Worm (Caenorhabditis elegans) whole organism, L2 larva: ENCODE data around the gene C18G1.1.

Experiments used
- C34F6.9 ChIP-seq: fragments of 150-350 bp; optimal IDR thresholded peaks from 2 replicates; lab custom pipeline; 2014; ENCODE audit warnings: missing biosample characterization, missing genetic modification characterization
- F13H6.1 ChIP-seq: sonication (generic microtip); optimal IDR thresholded peaks from 2 replicates; lab custom pipeline; 2016; ENCODE audit warnings: missing genetic modification characterization, missing compliant biosample characterization
- R02D3.7 ChIP-seq: fragments of 150-350 bp; optimal IDR thresholded peaks from 2 replicates; lab custom pipeline; 2014; ENCODE audit warnings: missing biosample characterization, missing genetic modification characterization
- Y55F3AM.14 ChIP-seq: fragments of 200-800 bp; sonication (Bioruptor generic); optimal IDR thresholded peaks from 2 replicates; lab custom pipeline; 2018; ENCODE audit warnings: mild to moderate bottlenecking, missing genetic modification characterization, missing compliant biosample characterization
- alr-1 ChIP-seq: fragments of 150-350 bp; optimal IDR thresholded peaks from 2 replicates; lab custom pipeline; 2014; ENCODE audit warnings: missing biosample characterization, missing genetic modification characterization
- ama-1 ChIP-seq: fragments of 150-350 bp; optimal IDR thresholded peaks from 2 replicates; lab custom pipeline; 2018; ENCODE audit warnings: inconsistent platforms
- blmp-1 ChIP-seq: sonication (generic microtip); optimal IDR thresholded peaks from 2 replicates; lab custom pipeline; 2017; ENCODE audit warnings: missing genetic modification characterization, mild to moderate bottlenecking, missing compliant biosample characterization, antibody characterized with exemption, moderate library complexity; ENCODE audit not compliant: insufficient read depth
- ceh-16 ChIP-seq: fragments of 150-350 bp; optimal IDR thresholded peaks from 2 replicates; lab custom pipeline; 2014; ENCODE audit warnings: missing biosample characterization, missing genetic modification characterization
- ceh-82 ChIP-seq: fragments of 150-350 bp; optimal IDR thresholded peaks from 2 replicates; lab custom pipeline; 2014; ENCODE audit warnings: missing biosample characterization, missing genetic modification characterization
- crh-2 ChIP-seq: sonication (generic microtip); optimal IDR thresholded peaks from 2 replicates; lab custom pipeline; 2017; ENCODE audit warnings: missing biosample characterization, missing genetic modification characterization
- dmd-4 ChIP-seq: sonication (generic microtip); optimal IDR thresholded peaks from 2 replicates; lab custom pipeline; 2017; ENCODE audit warnings: missing biosample characterization, missing genetic modification characterization
- egl-27 ChIP-seq: sonication (generic microtip); optimal IDR thresholded peaks from 3 replicates; lab custom pipeline; 2017; ENCODE audit warnings: missing biosample characterization, missing genetic modification reagents, missing genetic modification characterization
- elt-1 ChIP-seq: fragments of 150-350 bp; optimal IDR thresholded peaks from 2 replicates; lab custom pipeline; 2014; ENCODE audit warnings: missing biosample characterization, missing genetic modification characterization
- elt-3 ChIP-seq: sonication (generic microtip); optimal IDR thresholded peaks from 2 replicates; lab custom pipeline; 2017; ENCODE audit warnings: missing biosample characterization, missing genetic modification characterization
- fos-1 ChIP-seq: fragments of 150-350 bp; optimal IDR thresholded peaks from 2 replicates; lab custom pipeline; 2014; ENCODE audit warnings: missing biosample characterization, missing genetic modification characterization
- gmeb-1 ChIP-seq: fragments of 150-350 bp; optimal IDR thresholded peaks from 2 replicates; lab custom pipeline; 2014; ENCODE audit warnings: missing biosample characterization, missing genetic modification characterization
- lin-11 ChIP-seq: fragments of 150-350 bp; sonication (generic microtip); optimal IDR thresholded peaks from 2 replicates; lab custom pipeline; 2014; ENCODE audit warnings: missing biosample characterization, missing genetic modification characterization, inconsistent platforms, mixed read lengths
- lin-13 ChIP-seq: fragments of 150-350 bp; optimal IDR thresholded peaks from 2 replicates; lab custom pipeline; 2014; ENCODE audit warnings: missing biosample characterization, missing genetic modification reagents, missing genetic modification characterization
- lin-39 ChIP-seq: fragments of 150-350 bp; optimal IDR thresholded peaks from 2 replicates; lab custom pipeline; 2014; ENCODE audit warnings: missing biosample characterization, missing genetic modification reagents, missing genetic modification characterization
- lsy-2 ChIP-seq, 2 experiments: fragments of 150-350 bp in 1 of 2; sonication (generic microtip) in 1 of 2; optimal IDR thresholded peaks; 2 replicates each; lab custom pipeline; 2014 to 2017; ENCODE audit warnings: missing biosample characterization in 2 of 2, missing genetic modification characterization in 2 of 2
- mab-5 ChIP-seq: fragments of 150-350 bp; optimal IDR thresholded peaks from 2 replicates; lab custom pipeline; 2014; ENCODE audit warnings: missing biosample characterization, missing genetic modification characterization
- mbf-1 ChIP-seq: sonication (generic microtip); optimal IDR thresholded peaks from 2 replicates; lab custom pipeline; 2017; ENCODE audit warnings: missing biosample characterization, missing genetic modification characterization
- nhr-10 ChIP-seq: sonication (generic microtip); optimal IDR thresholded peaks from 2 replicates; lab custom pipeline; 2017; ENCODE audit warnings: missing biosample characterization, missing genetic modification characterization
- nhr-11 ChIP-seq: fragments of 150-350 bp; optimal IDR thresholded peaks from 2 replicates; lab custom pipeline; 2014; ENCODE audit warnings: missing biosample characterization, missing genetic modification characterization
- nhr-12 ChIP-seq: fragments of 150-350 bp; optimal IDR thresholded peaks from 2 replicates; lab custom pipeline; 2014; ENCODE audit warnings: missing biosample characterization, missing genetic modification characterization
- nhr-129 ChIP-seq: fragments of 150-350 bp; optimal IDR thresholded peaks from 2 replicates; lab custom pipeline; 2014; ENCODE audit warnings: missing biosample characterization, missing genetic modification characterization
- nhr-21 ChIP-seq: fragments of 150-350 bp; optimal IDR thresholded peaks from 2 replicates; lab custom pipeline; 2014; ENCODE audit warnings: missing biosample characterization, missing genetic modification characterization
- nhr-23 ChIP-seq: fragments of 150-350 bp; optimal IDR thresholded peaks from 2 replicates; lab custom pipeline; 2014; ENCODE audit warnings: missing biosample characterization, missing genetic modification reagents, missing genetic modification characterization
- nhr-237 ChIP-seq: fragments of 150-350 bp; optimal IDR thresholded peaks from 2 replicates; lab custom pipeline; 2014; ENCODE audit warnings: missing biosample characterization, missing genetic modification characterization
- nhr-25 ChIP-seq: fragments of 150-350 bp; sonication (generic microtip); optimal IDR thresholded peaks from 3 replicates; lab custom pipeline; 2014; ENCODE audit warnings: missing biosample characterization, missing genetic modification characterization
- nhr-77 ChIP-seq: fragments of 150-350 bp; optimal IDR thresholded peaks from 2 replicates; lab custom pipeline; 2014; ENCODE audit warnings: missing biosample characterization, missing genetic modification characterization
- sem-4 ChIP-seq: fragments of 150-350 bp; optimal IDR thresholded peaks from 2 replicates; lab custom pipeline; 2014; ENCODE audit warnings: missing biosample characterization, missing genetic modification reagents, missing genetic modification characterization
- skn-1 ChIP-seq: sonication (generic microtip); optimal IDR thresholded peaks from 2 replicates; lab custom pipeline; 2017; ENCODE audit warnings: missing biosample characterization, missing genetic modification characterization
- sma-3 ChIP-seq: sonication (generic microtip); optimal IDR thresholded peaks from 2 replicates; lab custom pipeline; 2016; ENCODE audit warnings: missing genetic modification reagents, missing genetic modification characterization, missing compliant biosample characterization
- sma-9 ChIP-seq, 2 experiments: fragments of 150-350 bp in 1 of 2; sonication (generic microtip) in 1 of 2; optimal IDR thresholded peaks; 2 replicates each; lab custom pipeline; 2014 to 2016; ENCODE audit warnings: missing genetic modification characterization in 2 of 2, mild to moderate bottlenecking in 1 of 2, missing biosample characterization in 1 of 2, missing compliant biosample characterization in 1 of 2, missing genetic modification reagents in 1 of 2, moderate library complexity in 1 of 2
- unc-55 ChIP-seq: fragments of 150-350 bp; sonication (generic microtip); optimal IDR thresholded peaks from 3 replicates; lab custom pipeline; 2014; ENCODE audit warnings: missing biosample characterization, missing genetic modification reagents, missing genetic modification characterization
- unc-62 ChIP-seq: fragments of 150-350 bp; optimal IDR thresholded peaks from 2 replicates; lab custom pipeline; 2014; ENCODE audit warnings: missing biosample characterization, missing genetic modification reagents, missing genetic modification characterization
- zag-1 ChIP-seq: fragments of 150-350 bp; optimal IDR thresholded peaks from 2 replicates; lab custom pipeline; 2014; ENCODE audit warnings: missing biosample characterization, missing genetic modification characterization
- ztf-11 ChIP-seq: sonication (generic microtip); optimal IDR thresholded peaks from 2 replicates; lab custom pipeline; 2017; ENCODE audit warnings: missing biosample characterization, missing genetic modification characterization
- ztf-4 ChIP-seq: fragments of 150-350 bp; optimal IDR thresholded peaks from 2 replicates; lab custom pipeline; 2014; ENCODE audit warnings: missing biosample characterization, missing genetic modification characterization

C18G1.1 gene

ce11 chrV:4777388-4777986, at the start of gene C18G1.1:
Gene C18G1.1, plus strand, starts transcription at chrV:4777960.
- TF ChIP-seq F13H6.1 (tag; lab: Kevin White, UChicago) (peak; percentile 11), sma-9 (GFP tag; optimal IDR thresholded peaks at IDR 0.05; lab: Kevin White, UChicago) (peak; percentile 33), sma-9 (tag; optimal IDR thresholded peaks at IDR 0.05; lab: Kevin White, UChicago) (no peak), gmeb-1 (tag; lab: Kevin White, UChicago) (no peak), nhr-129 (tag; lab: Kevin White, UChicago) (peak; percentile 68), nhr-237 (tag; lab: Kevin White, UChicago) (no peak)

ce11 chrV:4730075-4730474, 47.7 kb upstream of the C18G1.1 start, which contains the start of gene tig-2:
Gene tig-2, minus strand, starts transcription at chrV:4730161.
- TF ChIP-seq ceh-82 (tag; lab: Kevin White, UChicago): no peak
- no peak for TF ChIP-seq dmd-4 (tag; lab: Kevin White, UChicago)
- TF ChIP-seq ama-1 (lab: Kevin White, UChicago): no peak
- peak; percentile 1 for TF ChIP-seq lin-13 (GFP tag; lab: Kevin White, UChicago)
- peak; percentile 59 for TF ChIP-seq Y55F3AM.14 (GFP tag; lab: Kevin White, UChicago)
- no peak for TF ChIP-seq nhr-10
- no peak for TF ChIP-seq lin-39 (tag; lab: Kevin White, UChicago)
- no peak for TF ChIP-seq alr-1 (tag; lab: Kevin White, UChicago)
- no peak for TF ChIP-seq gmeb-1 (tag; lab: Kevin White, UChicago)
- TF ChIP-seq mab-5 (tag; lab: Kevin White, UChicago): no peak
- peak in 1 of 2 experiments; percentile 20 for TF ChIP-seq lsy-2 (tag; optimal IDR thresholded peaks at IDR 0.05; lab: Kevin White, UChicago)
- peak; percentile 2 for TF ChIP-seq crh-2 (tag; lab: Kevin White, UChicago)
- TF ChIP-seq elt-1 (tag; lab: Kevin White, UChicago): no peak
- TF ChIP-seq elt-3: no peak
- TF ChIP-seq nhr-129 (tag; lab: Kevin White, UChicago): peak; percentile 54
- peak; percentile 58 for TF ChIP-seq F13H6.1 (tag; lab: Kevin White, UChicago)
- peak; percentile 29 for TF ChIP-seq C34F6.9 (tag; lab: Kevin White, UChicago)
- no peak for TF ChIP-seq mbf-1 (tag; lab: Kevin White, UChicago)
- no peak for TF ChIP-seq nhr-12

ce11 chrV:4731154-4731961, 46.4 kb upstream of the C18G1.1 start, which contains the start of gene F39G3.3:
Gene F39G3.3, plus strand, starts transcription at chrV:4731911.
- TF ChIP-seq R02D3.7 (tag; lab: Kevin White, UChicago) (no peak), lin-11 (tag; lab: Kevin White, UChicago) (peak; percentile 47), ztf-4 (tag; lab: Kevin White, UChicago) (no peak), nhr-237 (tag; lab: Kevin White, UChicago) (no peak), mbf-1 (tag; lab: Kevin White, UChicago) (no peak), gmeb-1 (tag; lab: Kevin White, UChicago) (peak; percentile 69), lin-39 (tag; lab: Kevin White, UChicago) (no peak), nhr-77 (tag; lab: Kevin White, UChicago) (no peak), alr-1 (tag; lab: Kevin White, UChicago) (no peak), blmp-1 (tag; lab: Kevin White, UChicago) (no peak), mab-5 (tag; lab: Kevin White, UChicago) (peak; percentile 71), nhr-129 (tag; lab: Kevin White, UChicago) (peak; percentile 38), sma-3 (GFP tag; lab: Kevin White, UChicago) (peak; percentile 40), ztf-11 (tag; lab: Kevin White, UChicago) (no peak), nhr-23 (tag; lab: Kevin White, UChicago) (no peak), ceh-82 (tag; lab: Kevin White, UChicago) (no peak), unc-55 (GFP tag; lab: Kevin White, UChicago) (peak; percentile 73), C34F6.9 (tag; lab: Kevin White, UChicago) (peak; percentile 60), nhr-21 (tag; lab: Kevin White, UChicago) (peak; percentile 6), ama-1 (lab: Kevin White, UChicago) (peak; percentile 3), zag-1 (no peak), fos-1 (peak; percentile 30), egl-27 (no peak), crh-2 (tag; lab: Kevin White, UChicago) (peak; percentile 42), elt-3 (no peak), sem-4 (peak; percentile 48), unc-62 (GFP tag; lab: Kevin White, UChicago) (no peak), nhr-11 (tag; lab: Kevin White, UChicago) (no peak), ceh-16 (tag; lab: Kevin White, UChicago) (no peak), nhr-25 (tag; lab: Kevin White, UChicago) (peak; percentile 54), lsy-2 (tag; optimal IDR thresholded peaks at IDR 0.05; lab: Kevin White, UChicago) (peak in 1 of 2 experiments; percentile 67), nhr-12 (no peak), lin-13 (GFP tag; lab: Kevin White, UChicago) (peak; percentile 59), nhr-10 (no peak), skn-1 (tag; lab: Kevin White, UChicago) (peak; percentile 12), sma-9 (GFP tag; optimal IDR thresholded peaks at IDR 0.05; lab: Kevin White, UChicago) (peak; percentile 51), sma-9 (tag; optimal IDR thresholded peaks at IDR 0.05; lab: Kevin White, UChicago) (no peak), F13H6.1 (tag; lab: Kevin White, UChicago) (peak; percentile 58)
